Fruit fly (Drosophila melanogaster) whole organism, embryonic: Measurements from ENCODE around the gene MEP-1.

Source experiments
- Ada2b ChIP-seq: fragments of 200-800 bp; sonication (Bioruptor generic); IDR thresholded peaks from 2 replicates; pipeline ENCODE4 v1.3.6; 2022; ENCODE audit warnings: missing biosample characterization, missing genetic modification characterization
- CG15479 ChIP-seq: fragments of 200-800 bp; sonication (Bioruptor generic); optimal IDR thresholded peaks from 3 replicates; lab custom pipeline; 2019; ENCODE audit warnings: missing biosample characterization, mild to moderate bottlenecking, missing genetic modification characterization, moderate library complexity
- CG17385 ChIP-seq: fragments of 200-800 bp; sonication (Bioruptor generic); optimal IDR thresholded peaks from 3 replicates; lab custom pipeline; 2018; ENCODE audit warnings: missing biosample characterization, mild to moderate bottlenecking, missing genetic modification characterization
- CG2116 ChIP-seq: fragments of 200-800 bp; sonication (Bioruptor generic); optimal IDR thresholded peaks from 3 replicates; lab custom pipeline; 2018; ENCODE audit warnings: missing biosample characterization, mild to moderate bottlenecking, missing genetic modification characterization
- CG30403 ChIP-seq: fragments of 200-800 bp; sonication (Bioruptor generic); optimal IDR thresholded peaks from 3 replicates; lab custom pipeline; 2016; ENCODE audit warnings: missing biosample characterization, missing genetic modification characterization
- CG3407 ChIP-seq: fragments of 200-800 bp; sonication (Bioruptor generic); optimal IDR thresholded peaks from 2 replicates; lab custom pipeline; 2018; ENCODE audit warnings: missing biosample characterization, mild to moderate bottlenecking, missing genetic modification characterization
- CG34376 ChIP-seq: fragments of 200-800 bp; sonication (Bioruptor generic); optimal IDR thresholded peaks from 2 replicates; lab custom pipeline; 2018; ENCODE audit warnings: missing biosample characterization, mild to moderate bottlenecking, missing genetic modification characterization
- CG4424 ChIP-seq: fragments of 200-800 bp; sonication (Bioruptor generic); optimal IDR thresholded peaks from 3 replicates; lab custom pipeline; 2016; ENCODE audit warnings: missing biosample characterization, missing genetic modification characterization
- CG4707 ChIP-seq: fragments of 200-800 bp; sonication (Bioruptor generic); optimal IDR thresholded peaks from 2 replicates; lab custom pipeline; 2018; ENCODE audit warnings: missing biosample characterization, mild to moderate bottlenecking, missing genetic modification characterization, moderate library complexity
- CG4730 ChIP-seq: fragments of 200-800 bp; sonication (Bioruptor generic); IDR thresholded peaks from 2 replicates; pipeline ENCODE4 v1.3.6; 2022; ENCODE audit warnings: missing biosample characterization, missing genetic modification characterization
- CG6689 ChIP-seq: fragments of 200-800 bp; sonication (Bioruptor generic); IDR thresholded peaks from 2 replicates; pipeline ENCODE4 v1.3.6; 2022; ENCODE audit warnings: missing biosample characterization, missing genetic modification characterization
- CG6813 ChIP-seq: fragments of 200-800 bp; sonication (Bioruptor generic); optimal IDR thresholded peaks from 2 replicates; lab custom pipeline; 2017; ENCODE audit warnings: missing biosample characterization, missing genetic modification characterization, mild to moderate bottlenecking, moderate library complexity, missing genetic modification reagents
- CG8478 ChIP-seq: fragments of >200 bp; optimal IDR thresholded peaks from 2 replicates; lab custom pipeline; 2018
- CG9817 ChIP-seq: fragments of 200-800 bp; sonication (Bioruptor generic); optimal IDR thresholded peaks from 2 replicates; lab custom pipeline; 2018; ENCODE audit warnings: missing biosample characterization, mild to moderate bottlenecking, missing genetic modification characterization, moderate library complexity
- CHES-1-like ChIP-seq: fragments of 200-800 bp; sonication (Bioruptor generic); optimal IDR thresholded peaks from 2 replicates; lab custom pipeline; 2016; ENCODE audit warnings: missing biosample characterization, missing genetic modification characterization
- Doc2 ChIP-seq: fragments of 200-800 bp; sonication (Bioruptor generic); IDR thresholded peaks from 2 replicates; pipeline ENCODE4 v1.3.6; 2022; ENCODE audit warnings: missing biosample characterization, missing genetic modification characterization
- Elba2 ChIP-seq: fragments of 200-800 bp; sonication (Bioruptor generic); optimal IDR thresholded peaks from 3 replicates; lab custom pipeline; 2016; ENCODE audit warnings: missing biosample characterization, missing genetic modification characterization
- Fer1 ChIP-seq: fragments of 200-800 bp; sonication (Bioruptor generic); optimal IDR thresholded peaks from 2 replicates; lab custom pipeline; 2017; ENCODE audit warnings: missing biosample characterization, mild to moderate bottlenecking, missing genetic modification characterization
- GATAe ChIP-seq: fragments of 200-800 bp; sonication (Bioruptor generic); conservative IDR thresholded peaks from 2 replicates; pipeline ENCODE4 v1.3.6; 2022; ENCODE audit warnings: missing biosample characterization, missing genetic modification characterization
- Gug ChIP-seq: fragments of 200-800 bp; sonication (Bioruptor generic); IDR thresholded peaks from 4 replicates; pipeline ENCODE4 v1.3.6; 2022; ENCODE audit warnings: missing biosample characterization, missing genetic modification characterization
- HLH3B ChIP-seq: fragments of 200-800 bp; sonication (Bioruptor generic); IDR thresholded peaks from 2 replicates; pipeline ENCODE4 v1.3.6; 2022; ENCODE audit warnings: missing biosample characterization, missing genetic modification characterization
- Hr78 ChIP-seq, 2 experiments: fragments of 200-800 bp in 1 of 2; fragments of >200 bp in 1 of 2; sonication (Bioruptor generic) in 1 of 2; optimal IDR thresholded peaks; 2 replicates each; lab custom pipeline; 2017 to 2019; ENCODE audit warnings: missing biosample characterization in 2 of 2, missing genetic modification characterization in 2 of 2, mild to moderate bottlenecking in 1 of 2, moderate library complexity in 1 of 2
- Kr ChIP-seq: fragments of 200-800 bp; sonication (Bioruptor generic); optimal IDR thresholded peaks from 2 replicates; lab custom pipeline; 2017; ENCODE audit warnings: missing biosample characterization, mild to moderate bottlenecking, missing genetic modification characterization
- MBD-R2 ChIP-seq: fragments of 200-800 bp; sonication (Bioruptor generic); IDR thresholded peaks from 2 replicates; pipeline ENCODE4 v1.3.6; 2022; ENCODE audit warnings: missing biosample characterization, missing genetic modification characterization
- Meics ChIP-seq: fragments of 200-800 bp; sonication (Bioruptor generic); optimal IDR thresholded peaks from 2 replicates; lab custom pipeline; 2017; ENCODE audit warnings: missing biosample characterization, mild to moderate bottlenecking, missing genetic modification characterization
- Side ChIP-seq: fragments of 200-800 bp; sonication (Bioruptor generic); optimal IDR thresholded peaks from 2 replicates; lab custom pipeline; 2016; ENCODE audit warnings: missing biosample characterization, missing genetic modification characterization
- Sin3A ChIP-seq: fragments of >200 bp; optimal IDR thresholded peaks from 2 replicates; lab custom pipeline; 2018
- amos ChIP-seq: fragments of 200-800 bp; sonication (Bioruptor generic); IDR thresholded peaks from 2 replicates; pipeline ENCODE4 v1.3.6; 2022; ENCODE audit warnings: missing biosample characterization, missing genetic modification characterization; ENCODE audit not compliant: partially characterized antibody
- bigmax ChIP-seq: fragments of 200-800 bp; sonication (Bioruptor generic); optimal IDR thresholded peaks from 2 replicates; lab custom pipeline; 2018; ENCODE audit warnings: missing biosample characterization, mild to moderate bottlenecking, missing genetic modification characterization
- btn ChIP-seq: fragments of 200-800 bp; sonication (Bioruptor generic); optimal IDR thresholded peaks from 2 replicates; lab custom pipeline; 2016; ENCODE audit warnings: missing biosample characterization, missing genetic modification characterization
- cwo ChIP-seq: fragments of 200-800 bp; sonication (Bioruptor generic); optimal IDR thresholded peaks from 3 replicates; lab custom pipeline; 2017; ENCODE audit warnings: missing biosample characterization, missing genetic modification characterization, mild to moderate bottlenecking, moderate library complexity, missing genetic modification reagents
- dmrt99B ChIP-seq: fragments of 200-800 bp; sonication (Bioruptor generic); optimal IDR thresholded peaks from 2 replicates; lab custom pipeline; 2018; ENCODE audit warnings: missing biosample characterization, mild to moderate bottlenecking, missing genetic modification characterization, moderate library complexity
- eyg ChIP-seq: fragments of 200-800 bp; sonication (Bioruptor generic); optimal IDR thresholded peaks from 3 replicates; lab custom pipeline; 2016; ENCODE audit warnings: missing biosample characterization, missing genetic modification characterization
- gce ChIP-seq: fragments of 200-800 bp; sonication (Bioruptor generic); IDR thresholded peaks from 3 replicates; pipeline ENCODE4 v1.3.6; 2022; ENCODE audit warnings: missing biosample characterization, missing genetic modification characterization
- grau ChIP-seq: fragments of 200-800 bp; optimal IDR thresholded peaks from 3 replicates; lab custom pipeline; 2019; ENCODE audit warnings: missing biosample characterization, mild to moderate bottlenecking, missing genetic modification characterization, moderate library complexity
- gt ChIP-seq: fragments of 200-800 bp; sonication (Bioruptor generic); IDR thresholded peaks from 2 replicates; pipeline ENCODE4 v1.3.6; 2022; ENCODE audit warnings: missing biosample characterization, missing genetic modification characterization
- hbn ChIP-seq: fragments of 200-800 bp; sonication (Bioruptor generic); IDR thresholded peaks from 2 replicates; pipeline ENCODE4 v1.3.6; 2022; ENCODE audit warnings: missing biosample characterization, missing genetic modification characterization; ENCODE audit not compliant: partially characterized antibody
- ind ChIP-seq: fragments of 200-800 bp; sonication (Bioruptor generic); optimal IDR thresholded peaks from 3 replicates; lab custom pipeline; 2016; ENCODE audit warnings: missing biosample characterization, missing genetic modification characterization
- kah ChIP-seq: fragments of 200-800 bp; sonication (Bioruptor generic); optimal IDR thresholded peaks from 2 replicates; lab custom pipeline; 2018; ENCODE audit warnings: missing biosample characterization, mild to moderate bottlenecking, missing genetic modification characterization
- lov ChIP-seq, 2 experiments: fragments of 200-800 bp in 1 of 2; fragments of >200 bp in 1 of 2; sonication (Bioruptor generic) in 1 of 2; IDR thresholded peaks in 1 of 2; optimal IDR thresholded peaks in 1 of 2; 2 replicates in 1 of 2; 3 replicates in 1 of 2; pipeline versions ENCODE4 v1.3.6 to Lab custom; 2017 to 2022; ENCODE audit warnings: missing biosample characterization in 1 of 2, missing genetic modification characterization in 1 of 2
- mirr ChIP-seq: fragments of 200-800 bp; sonication (Bioruptor generic); optimal IDR thresholded peaks from 3 replicates; lab custom pipeline; 2018; ENCODE audit warnings: missing biosample characterization, mild to moderate bottlenecking, missing genetic modification characterization
- pb ChIP-seq: fragments of 200-800 bp; sonication (Bioruptor generic); optimal IDR thresholded peaks from 3 replicates; lab custom pipeline; 2016; ENCODE audit warnings: missing biosample characterization, missing genetic modification characterization
- peb ChIP-seq: fragments of 200-800 bp; sonication (Bioruptor generic); IDR thresholded peaks from 2 replicates; pipeline ENCODE4 v1.3.6; 2022; ENCODE audit warnings: missing biosample characterization, missing genetic modification characterization
- run ChIP-seq: fragments of 200-800 bp; sonication (Bioruptor generic); optimal IDR thresholded peaks from 3 replicates; lab custom pipeline; 2018; ENCODE audit warnings: missing biosample characterization, mild to moderate bottlenecking, missing genetic modification characterization
- sim ChIP-seq: fragments of 200-800 bp; sonication (Bioruptor generic); IDR thresholded peaks from 2 replicates; pipeline ENCODE4 v1.3.6; 2022; ENCODE audit warnings: missing biosample characterization, missing genetic modification characterization
- so ChIP-seq: fragments of 200-800 bp; sonication (Bioruptor generic); IDR thresholded peaks from 3 replicates; pipeline ENCODE4 v1.3.6; 2022; ENCODE audit warnings: missing biosample characterization, missing genetic modification characterization
- sr ChIP-seq: fragments of 200-800 bp; sonication (Bioruptor generic); IDR thresholded peaks from 3 replicates; pipeline ENCODE4 v1.3.6; 2022; ENCODE audit warnings: missing biosample characterization, missing genetic modification characterization
- unc-4 ChIP-seq: fragments of 200-800 bp; sonication (Bioruptor generic); IDR thresholded peaks from 2 replicates; pipeline ENCODE4 v1.3.6; 2022; ENCODE audit warnings: missing biosample characterization, missing genetic modification characterization; ENCODE audit not compliant: partially characterized antibody
- zfh1 ChIP-seq: fragments of 200-800 bp; sonication (Bioruptor generic); IDR thresholded peaks from 3 replicates; pipeline ENCODE4 v1.3.6; 2022; ENCODE audit warnings: missing biosample characterization, missing genetic modification characterization

The MEP-1 gene

dm6 chr3L:2647523-2648378 lies 16.2 kb downstream of the MEP-1 start, which contains the start of gene CG1246 (continued):
- TF ChIP-seq CG15479 (GFP tag; lab: Kevin White, UChicago) = no peak
- peak; percentile 13 for TF ChIP-seq cwo (GFP tag; lab: Kevin White, UChicago)
- TF ChIP-seq Ada2b (GFP tag; lab: Robert Waterston, UW) = no peak
- peak; percentile 5 for TF ChIP-seq CG17385 (GFP tag; lab: Kevin White, UChicago)
- TF ChIP-seq Fer1 (GFP tag; lab: Kevin White, UChicago) = peak; percentile 70
- no peak for TF ChIP-seq MBD-R2
- TF ChIP-seq kah = no peak
- TF ChIP-seq grau (tag; lab: Kevin White, UChicago) = no peak
- TF ChIP-seq CG6689 (GFP tag; lab: Robert Waterston, UW) = 0 out of 2 replicates have a peak, but pooled peaks have one; percentile 5
- no peak for TF ChIP-seq CG4730 (GFP tag; lab: Robert Waterston, UW)
- peak in 1 of 2 experiments; percentile 96 for TF ChIP-seq Hr78 (GFP tag; optimal IDR thresholded peaks at IDR 0.05; lab: Kevin White, UChicago)
- no peak for TF ChIP-seq zfh1
- no peak for TF ChIP-seq Sin3A (lab: Kevin White, UChicago)
- TF ChIP-seq sr (GFP tag; lab: Robert Waterston, UW) = no peak
- no peak for TF ChIP-seq gce (GFP tag; lab: Robert Waterston, UW)
- TF ChIP-seq amos = no peak
- no peak for TF ChIP-seq Doc2 (GFP tag; lab: Robert Waterston, UW)
- TF ChIP-seq so (GFP tag; lab: Robert Waterston, UW) = peak; percentile 46; the same call in 1 of the 3 replicates
- TF ChIP-seq Meics (GFP tag; lab: Kevin White, UChicago) = no peak
- TF ChIP-seq CG30403 = no peak
- TF ChIP-seq gt (GFP tag; lab: Robert Waterston, UW) = no peak
- TF ChIP-seq HLH3B (GFP tag; lab: Robert Waterston, UW) = no peak; the same call in 1 of the 2 replicates
- no peak for TF ChIP-seq CG3407
- TF ChIP-seq dmrt99B (tag; lab: Kevin White, UChicago) = no peak
- no peak for TF ChIP-seq unc-4 (GFP tag; lab: Robert Waterston, UW)
- no peak for TF ChIP-seq eyg (GFP tag; lab: Kevin White, UChicago)
- TF ChIP-seq ind (GFP tag; lab: Kevin White, UChicago) = no peak
- no peak for TF ChIP-seq run (tag; lab: Kevin White, UChicago)
- no peak for TF ChIP-seq btn (GFP tag; lab: Kevin White, UChicago)
- TF ChIP-seq CG6813 (GFP tag; lab: Kevin White, UChicago) = peak; percentile 41
- peak; percentile 94 for TF ChIP-seq mirr (GFP tag; lab: Kevin White, UChicago)
- no peak for TF ChIP-seq Gug (GFP tag; lab: Robert Waterston, UW)
- TF ChIP-seq CG4707 (GFP tag; lab: Kevin White, UChicago) = no peak
- TF ChIP-seq Elba2 (GFP tag; lab: Kevin White, UChicago) = no peak
- no peak for TF ChIP-seq bigmax
- TF ChIP-seq peb (GFP tag; lab: Robert Waterston, UW) = no peak
- no peak for TF ChIP-seq sim (GFP tag; lab: Robert Waterston, UW)
- no peak for TF ChIP-seq Side (GFP tag; lab: Kevin White, UChicago)
- 0 out of 2 replicates have a peak, but pooled peaks have one; percentile 44 for TF ChIP-seq GATAe (GFP tag; lab: Robert Waterston, UW)
- no peak for TF ChIP-seq CG8478 (lab: Kevin White, UChicago)
- TF ChIP-seq lov (optimal IDR thresholded peaks at IDR 0.05; lab: Kevin White, UChicago) = no peak
- TF ChIP-seq lov (GFP tag; IDR thresholded peaks at IDR 0.05; lab: Robert Waterston, UW) = no peak
- TF ChIP-seq CG2116 = no peak
- TF ChIP-seq CG4424 (GFP tag; lab: Kevin White, UChicago) = no peak
- no peak for TF ChIP-seq hbn
- no peak for TF ChIP-seq CG9817
- no peak for TF ChIP-seq pb (GFP tag; lab: Kevin White, UChicago)
- peak; percentile 91 for TF ChIP-seq CG34376 (GFP tag; lab: Kevin White, UChicago)
- no peak for TF ChIP-seq Kr (GFP tag; lab: Kevin White, UChicago)
- no peak for TF ChIP-seq CHES-1-like (GFP tag; lab: Kevin White, UChicago)
